Fruit fly (Drosophila melanogaster): ENCODE results near the gene Spt7.

Gene Spt7

DNA sequence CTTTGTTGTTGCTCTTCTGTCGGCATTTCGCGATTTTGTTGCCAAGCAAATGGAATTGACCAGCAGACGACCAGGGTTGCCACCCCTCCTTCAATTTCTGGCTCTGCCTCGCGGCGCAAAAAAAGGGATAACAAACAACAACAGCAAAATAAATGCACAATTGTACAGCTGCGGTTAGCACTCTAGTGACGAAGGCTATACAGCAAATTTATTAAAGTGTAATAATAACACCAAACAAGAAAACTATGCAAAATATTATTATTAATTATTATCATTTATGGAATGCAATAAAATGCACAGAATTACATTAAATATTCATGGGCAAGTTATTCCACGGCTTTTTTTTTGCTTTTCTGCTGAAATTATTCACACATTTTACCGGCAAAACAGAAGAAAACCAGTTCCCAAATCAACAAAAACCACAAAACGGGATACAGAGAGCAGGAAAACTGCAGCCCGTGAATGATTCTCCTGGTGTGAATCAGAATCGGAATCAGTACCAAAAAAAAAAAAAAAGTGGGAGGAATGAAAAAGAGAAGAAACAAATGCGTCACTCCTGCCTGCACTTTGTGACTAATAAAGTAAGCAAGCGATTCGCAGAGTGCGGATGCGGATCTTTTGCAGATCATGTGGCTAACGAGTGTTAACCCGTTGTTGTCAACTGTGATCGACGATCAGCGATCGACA, 29.1 kb downstream of the Spt7 start:
- peak; percentile 42 for TF ChIP-seq CG4318 (GFP tag; optimal IDR thresholded peaks at IDR 0.05)
- peak; percentile 25 for TF ChIP-seq vri (GFP tag; optimal IDR thresholded peaks at IDR 0.05)
- peak; percentile 72 for TF ChIP-seq Sox102F (GFP tag; optimal IDR thresholded peaks at IDR 0.05)
- TF ChIP-seq Ets96B (tag; optimal IDR thresholded peaks at IDR 0.05), result peak; percentile 41
- peak; percentile 28 for TF ChIP-seq Ets21C (GFP tag; optimal IDR thresholded peaks at IDR 0.05)
- TF ChIP-seq CG6808 (GFP tag; optimal IDR thresholded peaks at IDR 0.05), result peak; percentile 65
- TF ChIP-seq lz (GFP tag; optimal IDR thresholded peaks at IDR 0.05), result peak; percentile 52
- TF ChIP-seq dsx (GFP tag; optimal IDR thresholded peaks at IDR 0.05; ENCODE audit: poor library complexity, severe bottlenecking), result peak; percentile 27
- TF ChIP-seq CG31627 (GFP tag; optimal IDR thresholded peaks at IDR 0.05), result peak; percentile 38
- TF ChIP-seq esn (GFP tag; optimal IDR thresholded peaks at IDR 0.05), result peak; percentile 72
- peak; percentile 48 for TF ChIP-seq CG3032 (tag; optimal IDR thresholded peaks at IDR 0.05)
- TF ChIP-seq CG7368 (GFP tag; optimal IDR thresholded peaks at IDR 0.05), result peak; percentile 20
- TF ChIP-seq CG11902 (GFP tag; optimal IDR thresholded peaks at IDR 0.05), result peak; percentile 14
- TF ChIP-seq topi (GFP tag; optimal IDR thresholded peaks at IDR 0.05), result peak; percentile 68
- TF ChIP-seq svp (GFP tag), result peak; percentile 69
- peak; percentile 60 to 75 for TF ChIP-seq ss (GFP tag; optimal IDR thresholded peaks at IDR 0.05)
- peak; percentile 53 for TF ChIP-seq Hr4 (GFP tag; optimal IDR thresholded peaks at IDR 0.05)
- peak; percentile 33 for TF ChIP-seq net (GFP tag; optimal IDR thresholded peaks at IDR 0.05)
- peak; percentile 75 for TF ChIP-seq Met (GFP tag; optimal IDR thresholded peaks at IDR 0.05)
- no peak for TF ChIP-seq fd85E (GFP tag; optimal IDR thresholded peaks at IDR 0.05)
- TF ChIP-seq fkh (GFP tag; optimal IDR thresholded peaks at IDR 0.05), result no peak
- peak; percentile 91 for TF ChIP-seq Eip78C (GFP tag)
- peak; percentile 52 for TF ChIP-seq pdm3 (GFP tag; optimal IDR thresholded peaks at IDR 0.05)
- no peak for TF ChIP-seq CG6854 (GFP tag; optimal IDR thresholded peaks at IDR 0.05)
- TF ChIP-seq CG15336 (GFP tag; IDR thresholded peaks at IDR 0.05), result peak; percentile 64; the same call in 1 of the 2 replicates
- TF ChIP-seq CG8319 (GFP tag; optimal IDR thresholded peaks at IDR 0.05), result no peak
- peak; percentile 77 for TF ChIP-seq Eip93F (GFP tag; optimal IDR thresholded peaks at IDR 0.05)
- peak; percentile 52 for TF ChIP-seq Gug (GFP tag; IDR thresholded peaks at IDR 0.05)
- peak; percentile 38 for TF ChIP-seq achi (GFP tag; optimal IDR thresholded peaks at IDR 0.05)
- peak; percentile 73 for TF ChIP-seq CG32006 (GFP tag; optimal IDR thresholded peaks at IDR 0.05)
- TF ChIP-seq salr (GFP tag; optimal IDR thresholded peaks at IDR 0.05), result peak in 1 of 2 experiments; percentile 59
- peak; percentile 51 for TF ChIP-seq Hr39 (GFP tag; optimal IDR thresholded peaks at IDR 0.05)
- peak; percentile 54 for TF ChIP-seq CG1621 (tag; optimal IDR thresholded peaks at IDR 0.05)
- no peak for TF ChIP-seq CG16779 (tag; optimal IDR thresholded peaks at IDR 0.05)
- TF ChIP-seq spab (GFP tag; optimal IDR thresholded peaks at IDR 0.05), result peak; percentile 26
- TF ChIP-seq CG9139 (GFP tag; optimal IDR thresholded peaks at IDR 0.05), result peak; percentile 57
- no peak for TF ChIP-seq Hr38 (GFP tag; optimal IDR thresholded peaks at IDR 0.05)
- peak; percentile 22 for TF ChIP-seq Lpt (GFP tag; optimal IDR thresholded peaks at IDR 0.05)
- TF ChIP-seq OdsH (GFP tag; optimal IDR thresholded peaks at IDR 0.05), result peak; percentile 58
- TF ChIP-seq Sox14 (GFP tag; optimal IDR thresholded peaks at IDR 0.05), result peak; percentile 5
- peak; percentile 0 for TF ChIP-seq CG11762 (GFP tag; optimal IDR thresholded peaks at IDR 0.05; ENCODE audit: insufficient read depth)
- peak; percentile 59 for TF ChIP-seq CG10669 (GFP tag; optimal IDR thresholded peaks at IDR 0.05)
- TF ChIP-seq CG10631 (GFP tag; optimal IDR thresholded peaks at IDR 0.05), result peak; percentile 63
- no peak for TF ChIP-seq CG11294 (GFP tag; IDR thresholded peaks at IDR 0.05)
- peak; percentile 43; the same call in 1 of the 3 replicates for TF ChIP-seq eg (GFP tag; IDR thresholded peaks at IDR 0.05)
- TF ChIP-seq Blimp-1 (GFP tag; optimal IDR thresholded peaks at IDR 0.05), result peak; percentile 14
- TF ChIP-seq dac (GFP tag; optimal IDR thresholded peaks at IDR 0.05), result no peak
- peak; percentile 72 for TF ChIP-seq CG34406 (GFP tag; optimal IDR thresholded peaks at IDR 0.05)
- peak; percentile 58 for TF ChIP-seq acj6 (GFP tag; optimal IDR thresholded peaks at IDR 0.05)
- peak; percentile 55; the same call in 2 of the 3 replicates for TF ChIP-seq CG8119 (GFP tag; IDR thresholded peaks at IDR 0.05)
